Worm (Caenorhabditis elegans) whole organism, L4/young adult: Measurements from ENCODE around the gene pcp-1.

Experiments used
- W03F9.2 ChIP-seq: fragments of 150-350 bp; optimal IDR thresholded peaks from 2 replicates; lab custom pipeline; 2014; ENCODE audit warnings: missing biosample characterization, missing genetic modification characterization
- dao-5 ChIP-seq: sonication (generic microtip); optimal IDR thresholded peaks from 2 replicates; lab custom pipeline; 2016; ENCODE audit warnings: missing genotype, missing genetic modification characterization, moderate library complexity, missing compliant biosample characterization
- him-1 ChIP-seq: sonication (generic microtip); optimal IDR thresholded peaks from 2 replicates; lab custom pipeline; 2016; ENCODE audit warnings: missing genotype, missing genetic modification reagents, missing genetic modification characterization, missing compliant biosample characterization

DNA sequence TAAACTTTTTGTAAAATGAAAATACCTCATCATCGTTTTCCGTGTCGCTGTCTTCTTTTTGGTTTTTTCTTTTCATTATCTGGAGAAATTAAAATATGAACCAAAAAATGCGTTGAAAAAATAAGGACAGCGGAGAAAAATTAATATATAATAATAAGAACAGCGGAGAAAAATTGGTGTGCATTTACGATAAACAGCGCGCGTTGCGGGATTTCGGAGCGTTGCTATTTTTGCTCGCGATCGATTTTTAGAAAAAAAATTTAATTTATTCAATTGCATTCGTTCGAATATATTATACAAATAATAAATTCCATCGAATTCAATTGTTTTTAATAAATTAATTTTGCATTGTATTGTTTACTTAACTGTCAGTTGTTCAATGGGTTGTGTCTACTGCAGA lies 7.3 kb downstream of the pcp-1 start, which contains the start of gene ZK686.2:
- TF ChIP-seq W03F9.2 (tag; lab: Kevin White, UChicago) (no peak), dao-5 (tag; lab: Kevin White, UChicago) (no peak), him-1 (tag; lab: Kevin White, UChicago) (no peak)
